Worm (Caenorhabditis elegans) whole organism, L4 larva: Measurements from ENCODE around the gene rla-2.

Experiments
- daf-19 ChIP-seq: fragments of 200-800 bp; sonication (Bioruptor generic); conservative IDR thresholded peaks from 2 replicates; pipeline ENCODE4 v1.3.6; 2022; ENCODE audit warnings: missing genetic modification characterization, missing compliant biosample characterization
- fkh-10 ChIP-seq: fragments of 150-350 bp; optimal IDR thresholded peaks from 2 replicates; lab custom pipeline; 2014; ENCODE audit warnings: missing biosample characterization, missing genetic modification reagents, missing genetic modification characterization
- hlh-30 ChIP-seq: sonication (generic microtip); optimal IDR thresholded peaks from 2 replicates; lab custom pipeline; 2017; ENCODE audit warnings: antibody characterized with exemption, mild to moderate bottlenecking, missing genetic modification characterization, missing compliant biosample characterization; ENCODE audit not compliant: insufficient read depth
- hmg-1.1 ChIP-seq: fragments of 200-800 bp; sonication (Bioruptor generic); IDR thresholded peaks from 2 replicates; pipeline ENCODE4 v1.3.6; 2022; ENCODE audit warnings: missing genetic modification reagents, missing genetic modification characterization, missing compliant biosample characterization
- madf-9 ChIP-seq: fragments of 200-800 bp; sonication (Bioruptor generic); conservative IDR thresholded peaks from 2 replicates; pipeline ENCODE4 v1.3.6; 2022; ENCODE audit warnings: missing genetic modification reagents, missing genetic modification characterization, missing compliant biosample characterization
- mdl-1 ChIP-seq, 2 experiments: fragments of 150-350 bp in 1 of 2; sonication (generic microtip) in 1 of 2; optimal IDR thresholded peaks; 2 replicates each; lab custom pipeline; 2014 to 2017; ENCODE audit warnings: missing biosample characterization in 2 of 2, missing genetic modification characterization in 2 of 2
- mep-1 ChIP-seq: fragments of 150-350 bp; sonication (generic microtip); optimal IDR thresholded peaks from 3 replicates; lab custom pipeline; 2014; ENCODE audit warnings: missing biosample characterization, missing genetic modification characterization
- nhr-237 ChIP-seq: sonication (generic microtip); optimal IDR thresholded peaks from 2 replicates; lab custom pipeline; 2017; ENCODE audit warnings: missing biosample characterization, missing genetic modification characterization
- unc-39 ChIP-seq: sonication (generic microtip); optimal IDR thresholded peaks from 2 replicates; lab custom pipeline; 2017; ENCODE audit warnings: missing biosample characterization, missing genetic modification characterization
- ztf-11 ChIP-seq: fragments of 150-350 bp; optimal IDR thresholded peaks from 2 replicates; lab custom pipeline; 2014; ENCODE audit warnings: missing biosample characterization, missing genetic modification characterization

DNA sequence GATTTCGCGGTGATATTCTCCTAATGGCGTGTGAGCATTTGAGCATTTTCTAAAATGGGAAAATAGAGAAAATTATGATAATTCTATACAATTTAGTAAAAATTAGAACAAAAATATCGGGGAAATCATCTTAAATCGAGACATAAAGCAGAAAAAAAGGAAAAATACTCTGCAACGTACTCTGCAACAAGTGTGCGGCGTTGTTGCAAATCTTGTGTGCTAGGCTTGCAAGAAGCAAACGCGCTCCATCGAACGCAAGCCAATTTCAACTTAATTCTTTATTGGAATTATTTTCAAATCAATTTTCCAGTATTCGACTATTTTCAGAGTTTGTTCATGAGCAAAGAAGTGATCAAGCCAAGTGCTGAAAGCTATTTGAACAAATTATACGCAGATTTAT is 16.0 kb upstream of the rla-2 start, which contains the start of the genes Y62E10A.20, Y62E10A.23 and mdt-9:
- no peak for TF ChIP-seq unc-39 (tag; lab: Kevin White, UChicago)
- no peak for TF ChIP-seq ztf-11 (tag; lab: Kevin White, UChicago)
- no peak for TF ChIP-seq fkh-10
- TF ChIP-seq madf-9 (GFP tag; lab: Robert Waterston, UW) = no peak
- TF ChIP-seq mdl-1 (tag; optimal IDR thresholded peaks at IDR 0.05; lab: Kevin White, UChicago) = no peak
- peak; percentile 45 for TF ChIP-seq hlh-30 (tag; lab: Kevin White, UChicago)
- TF ChIP-seq hmg-1.1 (GFP tag; lab: Robert Waterston, UW) = peak; percentile 59
- TF ChIP-seq daf-19 = no peak
- TF ChIP-seq mep-1 (tag; lab: Kevin White, UChicago) = peak; percentile 86
- no peak for TF ChIP-seq nhr-237 (tag; lab: Kevin White, UChicago)
